Worm (Caenorhabditis elegans) whole organism, late embryonic: ENCODE measurements around the gene tmem-132.
A peak's percentile ranks its signal among the peaks of the same experiment; 100 is the strongest.

Experiments used
- C08G9.2 ChIP-seq: sonication (generic microtip); optimal IDR thresholded peaks from 2 replicates; lab custom pipeline; 2016; ENCODE audit warnings: mild to moderate bottlenecking, missing genetic modification characterization, moderate library complexity, missing compliant biosample characterization
- C38D4.7 ChIP-seq: fragments of 200-800 bp; sonication (Bioruptor generic); optimal IDR thresholded peaks from 2 replicates; lab custom pipeline; 2018; ENCODE audit warnings: mild to moderate bottlenecking, missing genetic modification characterization, moderate library complexity, missing compliant biosample characterization
- F13H6.1 ChIP-seq: sonication (generic microtip); optimal IDR thresholded peaks from 2 replicates; lab custom pipeline; 2016; ENCODE audit warnings: missing genetic modification characterization, missing compliant biosample characterization
- K02D7.2 ChIP-seq: sonication (generic microtip); optimal IDR thresholded peaks from 2 replicates; lab custom pipeline; 2017; ENCODE audit warnings: mild to moderate bottlenecking, missing genetic modification characterization, missing compliant biosample characterization
- K09A11.1 ChIP-seq: sonication (generic microtip); optimal IDR thresholded peaks from 2 replicates; lab custom pipeline; 2017; ENCODE audit warnings: antibody characterized with exemption, mild to moderate bottlenecking, missing genetic modification characterization, missing compliant biosample characterization; ENCODE audit not compliant: insufficient read depth
- T23F11.4 ChIP-seq: fragments of 200-800 bp; sonication (Bioruptor generic); optimal IDR thresholded peaks from 2 replicates; lab custom pipeline; 2018; ENCODE audit warnings: mild to moderate bottlenecking, missing genetic modification characterization, missing compliant biosample characterization
- ama-1 ChIP-seq: fragments of 150-350 bp; optimal IDR thresholded peaks from 2 replicates; lab custom pipeline; 2014
- ceh-14 ChIP-seq: sonication (generic microtip); optimal IDR thresholded peaks from 2 replicates; lab custom pipeline; 2016; ENCODE audit warnings: missing genotype, missing genetic modification characterization, missing compliant biosample characterization
- ceh-18 ChIP-seq: sonication (generic microtip); optimal IDR thresholded peaks from 2 replicates; lab custom pipeline; 2016; ENCODE audit warnings: missing genetic modification characterization, missing compliant biosample characterization
- ceh-2 ChIP-seq: sonication (generic microtip); optimal IDR thresholded peaks from 2 replicates; lab custom pipeline; 2016; ENCODE audit warnings: missing genotype, missing genetic modification characterization, missing compliant biosample characterization
- ceh-22 ChIP-seq: sonication (generic microtip); optimal IDR thresholded peaks from 2 replicates; lab custom pipeline; 2017; ENCODE audit warnings: missing biosample characterization, missing genetic modification characterization
- ceh-30 ChIP-seq: fragments of 150-350 bp; optimal IDR thresholded peaks from 2 replicates; lab custom pipeline; 2014; ENCODE audit warnings: missing biosample characterization, missing genetic modification characterization
- ceh-31 ChIP-seq: sonication (generic microtip); optimal IDR thresholded peaks from 2 replicates; lab custom pipeline; 2016; ENCODE audit warnings: missing genetic modification characterization, missing compliant biosample characterization
- ceh-34 ChIP-seq: sonication (generic microtip); optimal IDR thresholded peaks from 2 replicates; lab custom pipeline; 2016; ENCODE audit warnings: mild to moderate bottlenecking, missing genetic modification characterization, missing compliant biosample characterization
- ceh-48 ChIP-seq: sonication (generic microtip); optimal IDR thresholded peaks from 2 replicates; lab custom pipeline; 2016; ENCODE audit warnings: missing genetic modification characterization, inconsistent platforms, missing compliant biosample characterization
- dve-1 ChIP-seq: sonication (generic microtip); optimal IDR thresholded peaks from 2 replicates; lab custom pipeline; 2017; ENCODE audit warnings: antibody characterized with exemption, mild to moderate bottlenecking, missing genetic modification characterization, missing compliant biosample characterization
- elt-2 ChIP-seq: sonication (generic microtip); optimal IDR thresholded peaks from 2 replicates; lab custom pipeline; 2016; ENCODE audit warnings: missing genetic modification reagents, missing genetic modification characterization, missing compliant biosample characterization
- elt-4 ChIP-seq: sonication (generic microtip); optimal IDR thresholded peaks from 2 replicates; lab custom pipeline; 2016; ENCODE audit warnings: missing genetic modification characterization, missing compliant biosample characterization
- ets-4 ChIP-seq: sonication (generic microtip); optimal IDR thresholded peaks from 2 replicates; lab custom pipeline; 2016; ENCODE audit warnings: missing genetic modification characterization, missing compliant biosample characterization
- fkh-10 ChIP-seq: fragments of 150-350 bp; optimal IDR thresholded peaks from 2 replicates; lab custom pipeline; 2014; ENCODE audit warnings: missing biosample characterization, missing genetic modification reagents, missing genetic modification characterization
- gmeb-2 ChIP-seq: sonication (generic microtip); optimal IDR thresholded peaks from 2 replicates; lab custom pipeline; 2016; ENCODE audit warnings: missing genetic modification characterization, inconsistent platforms, missing compliant biosample characterization
- hlh-30 ChIP-seq: sonication (generic microtip); optimal IDR thresholded peaks from 2 replicates; lab custom pipeline; 2017; ENCODE audit warnings: antibody characterized with exemption, missing genetic modification characterization, missing compliant biosample characterization; ENCODE audit not compliant: insufficient read depth
- hlh-8 ChIP-seq: sonication (generic microtip); optimal IDR thresholded peaks from 2 replicates; lab custom pipeline; 2016; ENCODE audit warnings: missing genotype, missing genetic modification characterization, missing compliant biosample characterization
- lim-6 ChIP-seq: sonication (generic microtip); optimal IDR thresholded peaks from 2 replicates; lab custom pipeline; 2016; ENCODE audit warnings: missing genetic modification characterization, missing compliant biosample characterization
- mec-3 ChIP-seq: sonication (generic microtip); optimal IDR thresholded peaks from 2 replicates; lab custom pipeline; 2016; ENCODE audit warnings: borderline replicate concordance, missing genetic modification characterization, missing compliant biosample characterization
- nfya-1 ChIP-seq: sonication (generic microtip); optimal IDR thresholded peaks from 2 replicates; lab custom pipeline; 2017; ENCODE audit warnings: missing genetic modification characterization, mild to moderate bottlenecking, missing compliant biosample characterization, antibody characterized with exemption, moderate library complexity
- nhr-11 ChIP-seq: fragments of 150-350 bp; optimal IDR thresholded peaks from 2 replicates; lab custom pipeline; 2014; ENCODE audit warnings: missing biosample characterization, missing genetic modification characterization
- npax-4 ChIP-seq: sonication (generic microtip); optimal IDR thresholded peaks from 2 replicates; lab custom pipeline; 2016; ENCODE audit warnings: missing genetic modification characterization, missing compliant biosample characterization
- pag-3 ChIP-seq: sonication (generic microtip); optimal IDR thresholded peaks from 2 replicates; lab custom pipeline; 2016; ENCODE audit warnings: missing compliant biosample characterization, missing genetic modification characterization, borderline replicate concordance
- pat-9 ChIP-seq: fragments of 200-800 bp; sonication (Bioruptor generic); optimal IDR thresholded peaks from 2 replicates; lab custom pipeline; 2018; ENCODE audit warnings: mild to moderate bottlenecking, missing genetic modification characterization, moderate library complexity, missing compliant biosample characterization
- pha-2 ChIP-seq: sonication (generic microtip); optimal IDR thresholded peaks from 2 replicates; lab custom pipeline; 2017; ENCODE audit warnings: mild to moderate bottlenecking, missing genetic modification characterization, missing compliant biosample characterization
- pqm-1 ChIP-seq: sonication (generic microtip); optimal IDR thresholded peaks from 2 replicates; lab custom pipeline; 2016; ENCODE audit warnings: missing genetic modification characterization, missing compliant biosample characterization
- ref-2 ChIP-seq: sonication (generic microtip); optimal IDR thresholded peaks from 2 replicates; lab custom pipeline; 2016; ENCODE audit warnings: missing genetic modification characterization, missing compliant biosample characterization
- sox-2 ChIP-seq: fragments of 200-800 bp; sonication (Bioruptor generic); IDR thresholded peaks from 2 replicates; pipeline ENCODE4 v1.3.6; 2022; ENCODE audit warnings: missing genetic modification reagents, missing genetic modification characterization, missing compliant biosample characterization
- ttx-3 ChIP-seq: sonication (generic microtip); optimal IDR thresholded peaks from 2 replicates; lab custom pipeline; 2016; ENCODE audit warnings: missing genetic modification reagents, missing genetic modification characterization, missing compliant biosample characterization
- unc-42 ChIP-seq: sonication (generic microtip); optimal IDR thresholded peaks from 2 replicates; lab custom pipeline; 2016; ENCODE audit warnings: missing genotype, missing genetic modification characterization, missing compliant biosample characterization

tmem-132 gene

ce11 chrIII:2716514-2716913 is at the start of gene tmem-132:
Gene tmem-132 (minus strand): TSS chrIII:2716614.
- TF ChIP-seq ceh-18 (no peak), mec-3 (tag; lab: Kevin White, UChicago) (no peak), ref-2 (tag; lab: Kevin White, UChicago) (no peak), npax-4 (tag; lab: Kevin White, UChicago) (no peak), ceh-22 (no peak), unc-42 (no peak), pqm-1 (tag; lab: Kevin White, UChicago) (no peak)
- TF ChIP-seq, all 69 proteins: peak for 0

DNA sequence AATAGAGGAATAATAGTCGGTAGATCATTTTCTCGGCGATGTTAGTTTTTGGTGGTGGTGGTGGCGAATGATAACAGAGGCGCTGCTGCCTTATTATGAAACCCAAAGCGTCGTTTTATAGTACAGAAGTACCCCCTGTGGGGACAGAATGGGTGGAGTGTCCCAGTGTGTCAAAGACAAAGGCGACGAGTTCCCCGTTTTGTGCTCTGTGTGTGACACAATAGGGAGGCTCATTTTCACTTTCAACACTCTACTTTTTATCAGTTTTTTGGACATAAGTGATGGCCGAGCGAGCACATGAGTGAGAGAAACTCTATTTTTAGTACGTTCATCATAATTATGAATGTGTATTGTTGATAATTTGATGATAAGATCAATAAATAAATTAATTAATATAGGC is 44.3 kb upstream of the tmem-132 start, which contains the start of gene pho-9:
Gene pho-9, minus strand, starts transcription at position 91 of the 400 bp plus-strand sequence.
- peak; percentile 50 for TF ChIP-seq elt-2
- no peak for TF ChIP-seq nfya-1 (tag; lab: Kevin White, UChicago)

ce11 chrIII:2759308-2759707 is 42.9 kb upstream of the tmem-132 start:
- TF ChIP-seq ceh-22 = no peak
- no peak for TF ChIP-seq fkh-10 (GFP tag; lab: Kevin White, UChicago)
- no peak for TF ChIP-seq lim-6 (tag; lab: Kevin White, UChicago)
- TF ChIP-seq K02D7.2 (tag; lab: Kevin White, UChicago) = no peak
- TF ChIP-seq sox-2 (GFP tag; lab: Robert Waterston, UW) = no peak
- TF ChIP-seq ttx-3 (tag; lab: Kevin White, UChicago) = no peak
- no peak for TF ChIP-seq ceh-48 (tag; lab: Kevin White, UChicago)
- TF ChIP-seq pha-2 = no peak
- TF ChIP-seq ceh-30 (tag; lab: Kevin White, UChicago) = no peak
- TF ChIP-seq gmeb-2 (tag; lab: Kevin White, UChicago) = no peak
- no peak for TF ChIP-seq nhr-11 (tag; lab: Kevin White, UChicago)
- no peak for TF ChIP-seq ceh-31 (tag; lab: Kevin White, UChicago)
- TF ChIP-seq ets-4 (tag; lab: Kevin White, UChicago) = no peak
- no peak for TF ChIP-seq ceh-2
- no peak for TF ChIP-seq hlh-30
- no peak for TF ChIP-seq K09A11.1 (tag; lab: Kevin White, UChicago)

DNA sequence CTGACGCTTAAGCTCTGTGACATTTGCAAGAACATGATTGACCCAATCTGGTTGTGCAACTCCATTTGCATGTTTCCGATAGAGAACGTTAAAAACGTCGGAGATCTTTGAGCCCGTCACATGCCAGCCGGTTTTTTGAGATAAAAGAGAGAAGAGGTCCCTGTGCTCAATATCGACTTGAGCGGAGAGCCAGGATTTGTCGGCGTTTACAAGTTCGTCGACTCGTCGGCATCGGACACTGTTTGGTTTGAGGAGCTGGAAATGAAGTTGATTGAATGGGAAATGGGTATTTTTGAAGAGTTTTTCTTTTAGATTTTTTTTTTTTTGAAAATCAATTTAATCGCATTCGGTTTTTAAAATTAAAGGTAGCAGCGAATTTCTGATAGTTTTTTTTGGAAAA is 41.7 kb upstream of the tmem-132 start:
- no peak for TF ChIP-seq C38D4.7 (GFP tag; lab: Kevin White, UChicago)
- no peak for TF ChIP-seq elt-4 (tag; lab: Kevin White, UChicago)
- TF ChIP-seq ceh-34 (tag; lab: Kevin White, UChicago) = no peak
- no peak for TF ChIP-seq ets-4 (tag; lab: Kevin White, UChicago)
- no peak for TF ChIP-seq F13H6.1 (tag; lab: Kevin White, UChicago)
- no peak for TF ChIP-seq pat-9 (tag; lab: Kevin White, UChicago)
- TF ChIP-seq C08G9.2 (tag; lab: Kevin White, UChicago) = no peak
- TF ChIP-seq ceh-48 (tag; lab: Kevin White, UChicago) = no peak
- no peak for TF ChIP-seq ttx-3 (tag; lab: Kevin White, UChicago)
- no peak for TF ChIP-seq gmeb-2 (tag; lab: Kevin White, UChicago)
- TF ChIP-seq pqm-1 (tag; lab: Kevin White, UChicago) = no peak
- TF ChIP-seq dve-1 (tag; lab: Kevin White, UChicago) = no peak
- TF ChIP-seq ceh-22 = no peak
- no peak for TF ChIP-seq lim-6 (tag; lab: Kevin White, UChicago)
- TF ChIP-seq fkh-10 (GFP tag; lab: Kevin White, UChicago) = no peak
- TF ChIP-seq mec-3 (tag; lab: Kevin White, UChicago) = no peak
- TF ChIP-seq ceh-14 = no peak
- no peak for TF ChIP-seq T23F11.4 (GFP tag; lab: Kevin White, UChicago)

- TF ChIP-seq ama-1 (lab: Kevin White, UChicago) (no peak), F13H6.1 (tag; lab: Kevin White, UChicago) (no peak), ceh-18 (no peak), hlh-8 (tag; lab: Kevin White, UChicago) (no peak), pag-3 (tag; lab: Kevin White, UChicago) (no peak), dve-1 (tag; lab: Kevin White, UChicago) (peak; percentile 72)
These were observed 41.1 kb upstream of the tmem-132 start for ce11 chrIII:2757478-2757877.
